Worm (Caenorhabditis elegans) whole organism, L4 larva: ENCODE measurements around the gene K02A2.5.

ENCODE experiments used
- Y48G9A.11 ChIP-seq: fragments of 200-800 bp; sonication (Bioruptor generic); IDR thresholded peaks from 2 replicates; pipeline ENCODE4 v1.3.6; 2022; ENCODE audit warnings: missing genetic modification reagents, missing genetic modification characterization, missing compliant biosample characterization
- dve-1 ChIP-seq: sonication (generic microtip); optimal IDR thresholded peaks from 2 replicates; lab custom pipeline; 2017; ENCODE audit warnings: antibody characterized with exemption, mild to moderate bottlenecking, missing genetic modification characterization, missing compliant biosample characterization; ENCODE audit not compliant: insufficient read depth
- fkh-10 ChIP-seq: fragments of 150-350 bp; optimal IDR thresholded peaks from 2 replicates; lab custom pipeline; 2014; ENCODE audit warnings: missing biosample characterization, missing genetic modification reagents, missing genetic modification characterization
- jun-1 ChIP-seq: fragments of 150-350 bp; optimal IDR thresholded peaks from 2 replicates; lab custom pipeline; 2014; ENCODE audit warnings: missing biosample characterization, missing genetic modification reagents, missing genetic modification characterization
- madf-5 ChIP-seq, 2 experiments: fragments of 200-800 bp; sonication (Bioruptor generic); IDR thresholded peaks; 2 replicates each; pipeline ENCODE4 v1.3.6; 2022; ENCODE audit warnings: missing compliant biosample characterization in 2 of 2, missing genetic modification characterization in 2 of 2

ce11 chrII:7457210-7457609 is 45.4 kb upstream of the K02A2.5 start, which contains the start of gene D1022.4:
- TF ChIP-seq fkh-10 (GFP tag; lab: Kevin White, UChicago) (no peak), madf-5 (GFP tag; IDR thresholded peaks at IDR 0.05; lab: Robert Waterston, UW) (no peak), jun-1 (tag; lab: Kevin White, UChicago) (no peak), Y48G9A.11 (GFP tag; lab: Robert Waterston, UW) (no peak), dve-1 (peak; percentile 53)
